Fruit fly (Drosophila melanogaster) whole organism, embryonic: ENCODE measurements around the gene CG42854.

Experiments
- Ada2b ChIP-seq: fragments of 200-800 bp; sonication (Bioruptor generic); IDR thresholded peaks from 2 replicates; pipeline ENCODE4 v1.3.6; 2022; ENCODE audit warnings: missing biosample characterization, missing genetic modification characterization
- Asciz ChIP-seq: fragments of 200-800 bp; sonication (Bioruptor generic); optimal IDR thresholded peaks from 2 replicates; lab custom pipeline; 2017; ENCODE audit warnings: missing biosample characterization, mild to moderate bottlenecking, missing genetic modification characterization, missing genetic modification reagents
- Atf-2 ChIP-seq: fragments of 200-800 bp; sonication (Bioruptor generic); optimal IDR thresholded peaks from 2 replicates; lab custom pipeline; 2016; ENCODE audit warnings: missing biosample characterization, missing genetic modification characterization
- BtbVII ChIP-seq: fragments of 200-800 bp; sonication (Bioruptor generic); optimal IDR thresholded peaks from 3 replicates; lab custom pipeline; 2017; ENCODE audit warnings: missing biosample characterization, mild to moderate bottlenecking, missing genetic modification characterization
- CG10267 ChIP-seq: fragments of 200-800 bp; sonication (Bioruptor generic); optimal IDR thresholded peaks from 2 replicates; lab custom pipeline; 2018; ENCODE audit warnings: missing biosample characterization, mild to moderate bottlenecking, missing genetic modification characterization, moderate library complexity
- CG10462 ChIP-seq: fragments of 200-800 bp; sonication (Bioruptor generic); optimal IDR thresholded peaks from 2 replicates; lab custom pipeline; 2016; ENCODE audit warnings: missing biosample characterization, missing genetic modification characterization
- CG11085 ChIP-seq: fragments of 200-800 bp; sonication (Bioruptor generic); IDR thresholded peaks from 2 replicates; pipeline ENCODE4 v1.3.6; 2022; ENCODE audit warnings: missing biosample characterization, missing genetic modification characterization
- CG11723 ChIP-seq: fragments of 200-800 bp; sonication (Bioruptor generic); optimal IDR thresholded peaks from 2 replicates; lab custom pipeline; 2017; ENCODE audit warnings: missing biosample characterization, mild to moderate bottlenecking, missing genetic modification characterization
- CG12104 ChIP-seq: fragments of 200-800 bp; sonication (Bioruptor generic); optimal IDR thresholded peaks from 3 replicates; lab custom pipeline; 2016; ENCODE audit warnings: missing biosample characterization, missing genetic modification characterization
- CG12219 ChIP-seq: fragments of 200-800 bp; sonication (Bioruptor generic); optimal IDR thresholded peaks from 3 replicates; lab custom pipeline; 2018; ENCODE audit warnings: missing biosample characterization, mild to moderate bottlenecking, missing genetic modification characterization
- CG15601 ChIP-seq: fragments of 200-800 bp; sonication (Bioruptor generic); optimal IDR thresholded peaks from 3 replicates; lab custom pipeline; 2019; ENCODE audit warnings: missing biosample characterization, mild to moderate bottlenecking, missing genetic modification characterization, moderate library complexity
- CG1602 ChIP-seq: fragments of 200-800 bp; sonication (Bioruptor generic); optimal IDR thresholded peaks from 3 replicates; lab custom pipeline; 2016; ENCODE audit warnings: missing biosample characterization, missing genetic modification characterization
- CG17361 ChIP-seq: fragments of 200-800 bp; sonication (Bioruptor generic); IDR thresholded peaks from 3 replicates; pipeline ENCODE4 v1.3.6; 2022; ENCODE audit warnings: missing biosample characterization, missing genetic modification characterization
- CG18599 ChIP-seq: fragments of 200-800 bp; sonication (Bioruptor generic); optimal IDR thresholded peaks from 3 replicates; lab custom pipeline; 2017; ENCODE audit warnings: missing biosample characterization, missing genetic modification characterization, mild to moderate bottlenecking, moderate library complexity, missing genetic modification reagents
- CG2129 ChIP-seq: fragments of 200-800 bp; sonication (Bioruptor generic); IDR thresholded peaks from 2 replicates; pipeline ENCODE4 v1.3.6; 2022; ENCODE audit warnings: missing biosample characterization, missing genetic modification characterization; ENCODE audit not compliant: partially characterized antibody
- CG31365 ChIP-seq: fragments of 200-800 bp; sonication (Bioruptor generic); optimal IDR thresholded peaks from 2 replicates; lab custom pipeline; 2018; ENCODE audit warnings: missing biosample characterization, mild to moderate bottlenecking, missing genetic modification characterization
- CG31388 ChIP-seq: fragments of 200-800 bp; sonication (Bioruptor generic); optimal IDR thresholded peaks from 2 replicates; lab custom pipeline; 2016; ENCODE audit warnings: missing biosample characterization, missing genetic modification characterization
- CG33213 ChIP-seq: fragments of 200-800 bp; sonication (Bioruptor generic); optimal IDR thresholded peaks from 3 replicates; lab custom pipeline; 2016; ENCODE audit warnings: missing biosample characterization, missing genetic modification characterization
- CG3407 ChIP-seq: fragments of 200-800 bp; sonication (Bioruptor generic); optimal IDR thresholded peaks from 2 replicates; lab custom pipeline; 2018; ENCODE audit warnings: missing biosample characterization, mild to moderate bottlenecking, missing genetic modification characterization
- CG42726 ChIP-seq: fragments of 200-800 bp; sonication (Bioruptor generic); IDR thresholded peaks from 2 replicates; pipeline ENCODE4 v1.3.6; 2022; ENCODE audit warnings: missing biosample characterization, missing genetic modification characterization; ENCODE audit not compliant: partially characterized antibody
- CG6813 ChIP-seq: fragments of 200-800 bp; sonication (Bioruptor generic); optimal IDR thresholded peaks from 2 replicates; lab custom pipeline; 2017; ENCODE audit warnings: missing biosample characterization, missing genetic modification characterization, mild to moderate bottlenecking, moderate library complexity, missing genetic modification reagents
- CG8388 ChIP-seq: fragments of 200-800 bp; sonication (Bioruptor generic); optimal IDR thresholded peaks from 2 replicates; lab custom pipeline; 2019; ENCODE audit warnings: missing biosample characterization, mild to moderate bottlenecking, missing genetic modification characterization, moderate library complexity
- Dad ChIP-seq: fragments of 200-800 bp; sonication (Bioruptor generic); optimal IDR thresholded peaks from 3 replicates; lab custom pipeline; 2016; ENCODE audit warnings: missing biosample characterization, missing genetic modification characterization
- Dbx ChIP-seq: fragments of 200-800 bp; sonication (Bioruptor generic); IDR thresholded peaks from 3 replicates; pipeline ENCODE4 v1.3.6; 2022; ENCODE audit warnings: missing biosample characterization, missing genetic modification characterization
- Hr51 ChIP-seq, 2 experiments: fragments of 200-800 bp; sonication (Bioruptor generic); optimal IDR thresholded peaks; 2 replicates in 1 of 2; 3 replicates in 1 of 2; lab custom pipeline; 2016 to 2018; ENCODE audit warnings: missing biosample characterization in 2 of 2, missing genetic modification characterization in 2 of 2, mild to moderate bottlenecking in 1 of 2, moderate library complexity in 1 of 2
- Med ChIP-seq: fragments of 200-800 bp; sonication (Bioruptor generic); peaks from one replicate; lab custom pipeline; 2016; ENCODE audit warnings: missing biosample characterization, missing genetic modification characterization, mild to moderate bottlenecking, inconsistent platforms, moderate library complexity
- Mes4 ChIP-seq: fragments of 200-800 bp; sonication (Bioruptor generic); optimal IDR thresholded peaks from 2 replicates; lab custom pipeline; 2016; ENCODE audit warnings: missing biosample characterization, missing genetic modification characterization
- NC2β ChIP-seq: fragments of 200-800 bp; sonication (Bioruptor generic); optimal IDR thresholded peaks from 2 replicates; lab custom pipeline; 2016; ENCODE audit warnings: missing biosample characterization, missing genetic modification characterization
- PHDP ChIP-seq: fragments of 200-800 bp; sonication (Bioruptor generic); optimal IDR thresholded peaks from 3 replicates; lab custom pipeline; 2018; ENCODE audit warnings: missing biosample characterization, mild to moderate bottlenecking, missing genetic modification characterization, moderate library complexity
- Scr ChIP-seq: fragments of 200-800 bp; sonication (Bioruptor generic); IDR thresholded peaks from 2 replicates; pipeline ENCODE4 v1.3.6; 2022; ENCODE audit warnings: missing biosample characterization, missing genetic modification characterization; ENCODE audit not compliant: partially characterized antibody
- Sin3A ChIP-seq: fragments of >200 bp; optimal IDR thresholded peaks from 2 replicates; lab custom pipeline; 2018
- Spps ChIP-seq: fragments of 200-800 bp; sonication (Bioruptor generic); optimal IDR thresholded peaks from 2 replicates; lab custom pipeline; 2018; ENCODE audit warnings: missing biosample characterization, mild to moderate bottlenecking, missing genetic modification characterization
- cg ChIP-seq: fragments of 200-800 bp; sonication (Bioruptor generic); optimal IDR thresholded peaks from 3 replicates; lab custom pipeline; 2019; ENCODE audit warnings: missing biosample characterization, mild to moderate bottlenecking, missing genetic modification characterization, moderate library complexity
- chn ChIP-seq: fragments of 200-800 bp; sonication (Bioruptor generic); optimal IDR thresholded peaks from 2 replicates; lab custom pipeline; 2016; ENCODE audit warnings: missing biosample characterization, missing genetic modification characterization
- crc ChIP-seq: fragments of 200-800 bp; sonication (Bioruptor generic); optimal IDR thresholded peaks from 2 replicates; lab custom pipeline; 2016; ENCODE audit warnings: missing biosample characterization, missing genetic modification characterization
- dpn ChIP-seq, 2 experiments: fragments of 200-800 bp; sonication (Bioruptor generic); optimal IDR thresholded peaks; 3 replicates each; lab custom pipeline; 2016; ENCODE audit warnings: missing biosample characterization in 2 of 2, missing genetic modification characterization in 2 of 2
- hkb ChIP-seq, 2 experiments: fragments of 200-800 bp in 1 of 2; fragments of >200 bp in 1 of 2; sonication (Bioruptor generic) in 1 of 2; IDR thresholded peaks in 1 of 2; optimal IDR thresholded peaks in 1 of 2; 2 replicates each; pipeline versions ENCODE4 v1.3.6 to Lab custom; 2017 to 2022; ENCODE audit warnings: missing biosample characterization in 1 of 2, missing genetic modification characterization in 1 of 2
- hth ChIP-seq: fragments of >200 bp; optimal IDR thresholded peaks from 2 replicates; lab custom pipeline; 2017; ENCODE audit warnings: inconsistent platforms
- lola ChIP-seq, 3 experiments: fragments of >200 bp in 2 of 3; fragments of 200-800 bp in 1 of 3; sonication (Bioruptor generic) in 1 of 3; optimal IDR thresholded peaks; 2 replicates each; lab custom pipeline; 2017 to 2019; ENCODE audit warnings: missing biosample characterization in 3 of 3, missing genetic modification characterization in 3 of 3, mild to moderate bottlenecking in 1 of 3, moderate library complexity in 1 of 3
- nmo ChIP-seq: fragments of 200-800 bp; sonication (Bioruptor generic); optimal IDR thresholded peaks from 2 replicates; lab custom pipeline; 2018; ENCODE audit warnings: missing biosample characterization, mild to moderate bottlenecking, missing genetic modification characterization, moderate library complexity
- pfk ChIP-seq: fragments of 200-800 bp; sonication (Bioruptor generic); optimal IDR thresholded peaks from 2 replicates; lab custom pipeline; 2018; ENCODE audit warnings: missing biosample characterization, mild to moderate bottlenecking, missing genetic modification characterization, moderate library complexity
- sens-2 ChIP-seq: fragments of 200-800 bp; sonication (Bioruptor generic); IDR thresholded peaks from 2 replicates; pipeline ENCODE4 v1.3.6; 2022; ENCODE audit warnings: missing biosample characterization, missing genetic modification characterization
- tap ChIP-seq: fragments of 200-800 bp; optimal IDR thresholded peaks from 3 replicates; lab custom pipeline; 2019; ENCODE audit warnings: missing biosample characterization, mild to moderate bottlenecking, missing genetic modification characterization, moderate library complexity
- trem ChIP-seq: fragments of 200-800 bp; optimal IDR thresholded peaks from 3 replicates; lab custom pipeline; 2019; ENCODE audit warnings: missing biosample characterization, mild to moderate bottlenecking, missing genetic modification characterization, moderate library complexity
- twi ChIP-seq: fragments of 200-800 bp; optimal IDR thresholded peaks from 2 replicates; lab custom pipeline; 2019; ENCODE audit warnings: missing biosample characterization, mild to moderate bottlenecking, missing genetic modification characterization, moderate library complexity
- tx ChIP-seq: fragments of 200-800 bp; sonication (Bioruptor generic); optimal IDR thresholded peaks from 2 replicates; lab custom pipeline; 2016; ENCODE audit warnings: missing biosample characterization, missing genetic modification characterization
- usp ChIP-seq: fragments of >200 bp; optimal IDR thresholded peaks from 2 replicates; lab custom pipeline; 2017; ENCODE audit warnings: missing biosample characterization, missing genetic modification characterization
- zfh2 ChIP-seq: fragments of 200-800 bp; sonication (Bioruptor generic); optimal IDR thresholded peaks from 2 replicates; lab custom pipeline; 2016; ENCODE audit warnings: missing biosample characterization, missing genetic modification characterization

CG42854 gene

DNA sequence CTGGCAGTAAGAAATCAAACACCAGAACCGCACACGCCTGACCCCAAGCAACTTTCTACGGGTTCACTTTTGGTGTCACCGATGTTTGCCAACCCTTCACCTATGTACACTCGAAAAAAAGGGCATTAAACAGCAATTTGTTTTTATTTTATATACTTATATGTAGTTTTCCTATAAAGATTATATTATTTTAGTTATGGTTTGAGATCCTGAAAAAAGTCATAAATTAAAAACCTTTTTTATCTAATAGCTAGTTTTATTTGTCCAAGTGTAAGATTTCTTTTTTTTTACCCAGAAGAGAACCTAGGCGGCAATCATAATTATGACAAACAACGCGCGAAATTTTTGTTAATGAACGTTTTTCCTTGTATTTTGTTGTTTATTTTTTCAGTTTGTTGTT lies 46.6 kb upstream of the CG42854 start (continued):
- TF ChIP-seq Atf-2 (GFP tag; lab: Kevin White, UChicago) = no peak
- peak; percentile 28 for TF ChIP-seq CG8388 (GFP tag; lab: Kevin White, UChicago)
- peak; percentile 52 for TF ChIP-seq CG10267 (tag; lab: Kevin White, UChicago)
- TF ChIP-seq crc (GFP tag; lab: Kevin White, UChicago) = no peak
- TF ChIP-seq CG6813 (GFP tag; lab: Kevin White, UChicago) = peak; percentile 2
- TF ChIP-seq zfh2 (GFP tag; lab: Kevin White, UChicago) = no peak
- TF ChIP-seq hkb (optimal IDR thresholded peaks at IDR 0.05; lab: Kevin White, UChicago) = no peak
- no peak for TF ChIP-seq hkb (GFP tag; IDR thresholded peaks at IDR 0.05; lab: Robert Waterston, UW)
- TF ChIP-seq CG11723 = no peak
- TF ChIP-seq Spps (tag; lab: Kevin White, UChicago) = no peak
- peak in 1 of 3 experiments; percentile 10 for TF ChIP-seq lola (GFP tag; optimal IDR thresholded peaks at IDR 0.05; lab: Kevin White, UChicago)
- TF ChIP-seq CG1602 (GFP tag; lab: Kevin White, UChicago) = no peak
- TF ChIP-seq CG2129 (GFP tag; lab: Robert Waterston, UW) = no peak
- no peak for TF ChIP-seq BtbVII (GFP tag; lab: Kevin White, UChicago)
- TF ChIP-seq CG10462 (GFP tag; lab: Kevin White, UChicago) = no peak
- TF ChIP-seq Hr51 (GFP tag; optimal IDR thresholded peaks at IDR 0.05; lab: Kevin White, UChicago) = peak in 1 of 2 experiments; percentile 45
- TF ChIP-seq CG15601 (tag; lab: Kevin White, UChicago) = peak; percentile 24
- peak; percentile 50 for TF ChIP-seq CG18599 (GFP tag; lab: Kevin White, UChicago)
- TF ChIP-seq CG33213 = no peak
- no peak for TF ChIP-seq CG12219
- peak; percentile 75; the same call in 1 of the 3 replicates for TF ChIP-seq CG17361 (GFP tag; lab: Robert Waterston, UW)
- TF ChIP-seq chn (GFP tag; lab: Kevin White, UChicago) = no peak
- TF ChIP-seq tap (tag; lab: Kevin White, UChicago) = peak; percentile 50
- no peak for TF ChIP-seq tx (GFP tag; lab: Kevin White, UChicago)
- TF ChIP-seq cg = no peak
- TF ChIP-seq, all 482 proteins: peak for 156

DNA sequence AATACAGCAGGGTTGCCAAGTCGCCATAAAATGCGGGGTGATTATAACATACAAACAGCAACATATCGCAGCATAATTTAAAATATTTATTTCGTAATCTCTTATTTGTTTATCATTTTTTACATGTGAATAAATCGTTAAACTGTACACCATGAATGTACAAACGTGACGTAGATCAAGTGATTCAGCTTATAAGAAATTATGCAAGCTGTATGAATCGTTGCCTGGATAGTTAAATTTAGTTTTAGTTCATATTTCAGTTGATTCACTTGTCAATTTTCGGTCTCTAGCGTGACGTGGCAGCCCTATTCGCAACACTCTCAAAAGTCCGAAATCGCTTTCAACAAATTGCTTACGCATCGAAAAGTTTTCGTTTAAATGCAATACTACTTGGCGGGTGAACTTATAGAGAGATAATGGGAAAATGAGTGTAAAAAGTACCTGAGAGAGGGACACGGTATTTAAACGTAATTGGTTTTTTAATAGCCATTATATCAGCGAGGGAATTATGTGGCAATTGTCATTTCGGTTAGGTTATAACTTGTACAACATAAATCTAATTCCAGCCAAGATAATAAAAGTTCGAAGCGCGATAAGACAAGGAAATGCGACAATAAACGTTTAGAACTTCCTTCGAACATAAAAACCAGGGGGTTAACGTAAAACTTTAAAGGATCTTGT lies 45.4 kb upstream of the CG42854 start:
- TF ChIP-seq CG31388 (GFP tag; lab: Kevin White, UChicago) = no peak
- 0 out of 2 replicates have a peak, but pooled peaks have one; percentile 6 for TF ChIP-seq CG11085 (GFP tag; lab: Robert Waterston, UW)
- no peak for TF ChIP-seq CG3407 (GFP tag; lab: Kevin White, UChicago)
- TF ChIP-seq pfk (GFP tag; lab: Kevin White, UChicago) = no peak
- no peak for TF ChIP-seq CG42726 (GFP tag; lab: Robert Waterston, UW)
- peak; percentile 36; the same call in 1 of the 2 replicates for TF ChIP-seq Ada2b (GFP tag; lab: Robert Waterston, UW)
- peak in 1 of 3 experiments; percentile 16 for TF ChIP-seq lola (GFP tag; optimal IDR thresholded peaks at IDR 0.05; lab: Kevin White, UChicago)
- TF ChIP-seq Scr (GFP tag; lab: Robert Waterston, UW) = no peak
- peak; percentile 65 for TF ChIP-seq Dbx
- 0 out of 2 replicates have a peak, but pooled peaks have one; percentile 40 for TF ChIP-seq sens-2
- peak; percentile 79 for TF ChIP-seq tap (tag; lab: Kevin White, UChicago)
- TF ChIP-seq NC2β (GFP tag; lab: Kevin White, UChicago) = no peak
- no peak for TF ChIP-seq Dad
- TF ChIP-seq dpn (GFP tag; optimal IDR thresholded peaks at IDR 0.05; lab: Kevin White, UChicago) = peak; percentile 43 to 48
- TF ChIP-seq twi = peak; percentile 32
- TF ChIP-seq Sin3A (lab: Kevin White, UChicago) = no peak
- peak; percentile 39 for TF ChIP-seq Asciz (GFP tag; lab: Kevin White, UChicago)
- TF ChIP-seq PHDP (tag; lab: Kevin White, UChicago) = peak; percentile 79
- peak; percentile 35 for TF ChIP-seq CG31365 (tag; lab: Kevin White, UChicago)
- TF ChIP-seq Med = peak; percentile 89
- TF ChIP-seq trem (tag; lab: Kevin White, UChicago) = no peak
- TF ChIP-seq CG12104 (GFP tag; lab: Kevin White, UChicago) = peak; percentile 57
- no peak for TF ChIP-seq usp (GFP tag; lab: Kevin White, UChicago)
- TF ChIP-seq hth = no peak
- peak; percentile 77 for TF ChIP-seq nmo (GFP tag; lab: Kevin White, UChicago)
- TF ChIP-seq Spps (tag; lab: Kevin White, UChicago) = no peak
- TF ChIP-seq Mes4 (GFP tag; lab: Kevin White, UChicago) = no peak
